Worm (Caenorhabditis elegans): Measurements from ENCODE around the gene nape-2.

The nape-2 gene

ce11 chrIV:3731430-3731829 lies 7.3 kb downstream of the nape-2 start:
- TF ChIP-seq dmd-8 (GFP tag; IDR thresholded peaks at IDR 0.05) (0 out of 2 replicates have a peak, but pooled peaks have one; percentile 3), ctbp-1 (GFP tag; IDR thresholded peaks at IDR 0.05) (no peak), set-16 (GFP tag; IDR thresholded peaks at IDR 0.05) (peak; percentile 78), ZK337.2 (GFP tag; IDR thresholded peaks at IDR 0.05) (no peak), D1046.2 (GFP tag; IDR thresholded peaks at IDR 0.05) (no peak), zag-1 (tag; optimal IDR thresholded peaks at IDR 0.05) (no peak)

ce11 chrIV:3725845-3726244 lies 12.9 kb downstream of the nape-2 start, which contains the start of gene smgl-2:
smgl-2 (plus strand) TSS chrIV:3726164.
- TF ChIP-seq ama-1 (optimal IDR thresholded peaks at IDR 0.05) (no peak), fos-1 (tag; optimal IDR thresholded peaks at IDR 0.05) (no peak), ZK337.2 (GFP tag; IDR thresholded peaks at IDR 0.05) (no peak), madf-9 (GFP tag; conservative IDR thresholded peaks at IDR 0.05) (no peak), unc-130 (GFP tag; optimal IDR thresholded peaks at IDR 0.05) (no peak), lsy-2 (tag; optimal IDR thresholded peaks at IDR 0.05) (peak in 1 of 2 experiments; percentile 88), egl-43 (GFP tag; IDR thresholded peaks at IDR 0.05) (no peak), lin-13 (GFP tag; optimal IDR thresholded peaks at IDR 0.05) (peak; percentile 37), hlh-30 (tag; optimal IDR thresholded peaks at IDR 0.05; ENCODE audit: insufficient read depth) (peak; percentile 68), tag-97 (GFP tag; IDR thresholded peaks at IDR 0.05) (no peak), dmd-8 (GFP tag; IDR thresholded peaks at IDR 0.05) (no peak), saeg-2 (GFP tag; IDR thresholded peaks at IDR 0.05) (no peak), ztf-7 (tag; optimal IDR thresholded peaks at IDR 0.05) (no peak), mep-1 (tag; optimal IDR thresholded peaks at IDR 0.05) (peak; percentile 54), nhr-48 (tag; optimal IDR thresholded peaks at IDR 0.05) (no peak), ztf-11 (tag; optimal IDR thresholded peaks at IDR 0.05) (no peak), zfp-2 (tag; optimal IDR thresholded peaks at IDR 0.05) (no peak), fkh-10 (GFP tag; optimal IDR thresholded peaks at IDR 0.05) (no peak), ctbp-1 (GFP tag; IDR thresholded peaks at IDR 0.05) (no peak), lin-39 (tag; optimal IDR thresholded peaks at IDR 0.05) (no peak), Y48G9A.11 (GFP tag; IDR thresholded peaks at IDR 0.05) (no peak), ceh-82 (tag; optimal IDR thresholded peaks at IDR 0.05) (no peak), lin-1 (GFP tag; IDR thresholded peaks at IDR 0.05) (no peak), jun-1 (tag; optimal IDR thresholded peaks at IDR 0.05) (no peak), zag-1 (tag; optimal IDR thresholded peaks at IDR 0.05) (no peak), ceh-32 (tag; optimal IDR thresholded peaks at IDR 0.05; ENCODE audit: poor library complexity) (no peak), zip-2 (tag; optimal IDR thresholded peaks at IDR 0.05) (no peak), nhr-6 (tag; optimal IDR thresholded peaks at IDR 0.05) (peak; percentile 10), nhr-76 (tag; optimal IDR thresholded peaks at IDR 0.05) (no peak), F10B5.3 (tag; optimal IDR thresholded peaks at IDR 0.05) (no peak), nhr-237 (tag; optimal IDR thresholded peaks at IDR 0.05) (no peak), rbr-2 (tag; optimal IDR thresholded peaks at IDR 0.05) (no peak), ceh-44 (GFP tag; IDR thresholded peaks at IDR 0.05) (no peak), ceh-28 (tag; optimal IDR thresholded peaks at IDR 0.05) (no peak), nhr-11 (tag; optimal IDR thresholded peaks at IDR 0.05) (no peak), unc-39 (tag; optimal IDR thresholded peaks at IDR 0.05) (no peak), T20F7.1 (GFP tag; optimal IDR thresholded peaks at IDR 0.05) (no peak), dmd-9 (GFP tag; IDR thresholded peaks at IDR 0.05) (no peak), hif-1 (tag; optimal IDR thresholded peaks at IDR 0.05) (peak in 1 of 2 experiments; percentile 0), madf-5 (GFP tag; IDR thresholded peaks at IDR 0.05) (no peak), mes-2 (tag; optimal IDR thresholded peaks at IDR 0.05; ENCODE audit: poor library complexity, severe bottlenecking) (peak; percentile 80), ceh-20 (GFP tag; IDR thresholded peaks at IDR 0.05) (0 out of 2 replicates have a peak, but pooled peaks have one; percentile 29), ceh-62 (tag; optimal IDR thresholded peaks at IDR 0.05) (no peak), lin-15B (tag; optimal IDR thresholded peaks at IDR 0.05) (peak; percentile 38), dve-1 (tag; optimal IDR thresholded peaks at IDR 0.05; ENCODE audit: insufficient read depth) (peak; percentile 59), nhr-77 (tag; optimal IDR thresholded peaks at IDR 0.05) (peak; percentile 10), dmd-6 (GFP tag; IDR thresholded peaks at IDR 0.05) (0 out of 2 replicates have a peak, but pooled peaks have one; percentile 29), set-16 (GFP tag; IDR thresholded peaks at IDR 0.05) (no peak), snpc-4 (tag; optimal IDR thresholded peaks at IDR 0.05) (no peak)
